Fruit fly (Drosophila melanogaster): ENCODE data around the gene CG9641.

DNA sequence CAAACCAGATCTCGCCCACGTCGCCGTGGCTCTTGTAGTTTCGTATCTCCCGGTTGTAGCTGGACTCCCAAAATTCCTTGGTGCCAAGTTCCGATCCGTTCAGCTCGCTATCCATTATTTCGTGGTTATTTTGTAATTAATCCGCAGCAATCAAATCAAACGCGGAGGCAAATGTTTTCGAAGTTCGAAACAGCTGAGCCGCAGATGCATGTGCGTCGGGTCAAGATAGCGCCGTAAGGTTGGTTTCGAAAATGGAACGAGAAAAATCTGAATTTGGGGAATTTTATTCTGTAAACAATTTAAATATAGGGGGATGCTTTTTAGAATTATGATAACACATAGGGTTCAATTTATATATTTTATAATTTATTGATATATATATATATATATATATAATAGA lies 2.4 kb upstream of the CG9641 start, which contains the start of gene CG9643:
- no peak for TF ChIP-seq pan (optimal IDR thresholded peaks at IDR 0.05)
- TF ChIP-seq ey (GFP tag; optimal IDR thresholded peaks at IDR 0.05), result no peak
- no peak for TF ChIP-seq dsf (GFP tag; optimal IDR thresholded peaks at IDR 0.05; ENCODE audit: borderline replicate concordance)
- no peak for TF ChIP-seq Dif (GFP tag; optimal IDR thresholded peaks at IDR 0.05; ENCODE audit: partially characterized antibody)
- no peak for TF ChIP-seq h (GFP tag; optimal IDR thresholded peaks at IDR 0.05)
- TF ChIP-seq GATAd (GFP tag; optimal IDR thresholded peaks at IDR 0.05), result no peak
- TF ChIP-seq CG9705 (GFP tag; optimal IDR thresholded peaks at IDR 0.05), result no peak
- TF ChIP-seq Sp1 (GFP tag; optimal IDR thresholded peaks at IDR 0.05), result no peak
- no peak for TF ChIP-seq foxo (GFP tag; optimal IDR thresholded peaks at IDR 0.05)
